Fruit fly (Drosophila melanogaster) Kc167 (cell line): Measurements from ENCODE around the gene Mical.

Source experiments
- Myc ChIP-seq: fragments of >200 bp; optimal IDR thresholded peaks from 2 replicates; lab custom pipeline; 2017; ENCODE audit warnings: missing external identifiers
- insv ChIP-seq: fragments of >200 bp; optimal IDR thresholded peaks from 3 replicates; lab custom pipeline; 2018; ENCODE audit warnings: missing external identifiers

- no peak for TF ChIP-seq Myc (lab: Kevin White, UChicago)
- TF ChIP-seq insv = no peak
Observed at dm6 chr3R:10054278-10054975, 11.7 kb upstream of the Mical start.
